Worm (Caenorhabditis elegans): Measurements from ENCODE around the gene pho-11.
A peak's percentile ranks its signal among the peaks of the same experiment; 100 is the strongest.

- TF ChIP-seq aly-2 (tag; optimal IDR thresholded peaks at IDR 0.05) (no peak), egl-27 (tag; optimal IDR thresholded peaks at IDR 0.05) (no peak), F49E8.2 (tag; optimal IDR thresholded peaks at IDR 0.05; ENCODE audit: borderline replicate concordance) (no peak), nhr-41 (GFP tag; IDR thresholded peaks at IDR 0.05) (no peak), hif-1 (tag; optimal IDR thresholded peaks at IDR 0.05) (no peak), nhr-77 (tag; optimal IDR thresholded peaks at IDR 0.05) (no peak), unc-39 (tag; optimal IDR thresholded peaks at IDR 0.05) (no peak), sdz-12 (GFP tag; optimal IDR thresholded peaks at IDR 0.05) (no peak), saeg-2 (GFP tag; IDR thresholded peaks at IDR 0.05) (no peak), nhr-11 (tag; optimal IDR thresholded peaks at IDR 0.05) (no peak), nhr-28 (tag; optimal IDR thresholded peaks at IDR 0.05) (no peak), tag-97 (GFP tag; IDR thresholded peaks at IDR 0.05) (no peak), nhr-42 (GFP tag; IDR thresholded peaks at IDR 0.05) (no peak), aha-1 (tag) (peak; percentile 78)
Observed at ce11 chrII:9960127-9960526, 28.5 kb downstream of the pho-11 start.

Data from whole organism, L4 larva.